Worm (Caenorhabditis elegans) whole organism, L4/young adult: ENCODE measurements around the gene ZK1010.12.
A peak's percentile ranks its signal among the peaks of the same experiment; 100 is the strongest.

Experiments used
- W03F9.2 ChIP-seq: fragments of 150-350 bp; optimal IDR thresholded peaks from 2 replicates; lab custom pipeline; 2014; ENCODE audit warnings: missing biosample characterization, missing genetic modification characterization
- dao-5 ChIP-seq: sonication (generic microtip); optimal IDR thresholded peaks from 2 replicates; lab custom pipeline; 2016; ENCODE audit warnings: missing genotype, missing genetic modification characterization, moderate library complexity, missing compliant biosample characterization
- him-1 ChIP-seq: sonication (generic microtip); optimal IDR thresholded peaks from 2 replicates; lab custom pipeline; 2016; ENCODE audit warnings: missing genotype, missing genetic modification reagents, missing genetic modification characterization, missing compliant biosample characterization

ZK1010.12 gene

ce11 chrIII:12990997-12991396 lies at the start of gene ZK1010.12:
Gene ZK1010.12, plus strand, starts transcription at chrIII:12991297.
- no peak for TF ChIP-seq W03F9.2 (tag; lab: Kevin White, UChicago)
- no peak for TF ChIP-seq him-1
- TF ChIP-seq dao-5 (tag; lab: Kevin White, UChicago): no peak

- TF ChIP-seq dao-5 (tag; lab: Kevin White, UChicago): no peak
- no peak for TF ChIP-seq him-1
- no peak for TF ChIP-seq W03F9.2 (tag; lab: Kevin White, UChicago)
These were observed 48.8 kb upstream of the ZK1010.12 start, which contains the start of gene unc-25 for ce11 chrIII:12942307-12942706. Gene unc-25, plus strand, starts transcription at chrIII:12942651.

- TF ChIP-seq dao-5 (tag; lab: Kevin White, UChicago) (no peak), W03F9.2 (tag; lab: Kevin White, UChicago) (no peak), him-1 (no peak)
These were observed 47.0 kb upstream of the ZK1010.12 start for ce11 chrIII:12944064-12944463.

ce11 chrIII:12945072-12945471 lies 46.0 kb upstream of the ZK1010.12 start:
- TF ChIP-seq dao-5 (tag; lab: Kevin White, UChicago) (no peak), W03F9.2 (tag; lab: Kevin White, UChicago) (no peak), him-1 (no peak)

ce11 chrIII:12951362-12952228 lies 39.5 kb upstream of the ZK1010.12 start, which contains the start of gene Y39E4A.1:
Gene Y39E4A.1, plus strand, starts transcription at chrIII:12951412.
- TF ChIP-seq W03F9.2 (tag; lab: Kevin White, UChicago): no peak
- TF ChIP-seq him-1: no peak
- TF ChIP-seq dao-5 (tag; lab: Kevin White, UChicago): no peak

- TF ChIP-seq dao-5 (tag; lab: Kevin White, UChicago) (no peak), W03F9.2 (tag; lab: Kevin White, UChicago) (no peak), him-1 (no peak)
These were observed 38.5 kb upstream of the ZK1010.12 start for ce11 chrIII:12952615-12953014.

- TF ChIP-seq dao-5 (tag; lab: Kevin White, UChicago) (no peak), W03F9.2 (tag; lab: Kevin White, UChicago) (no peak), him-1 (no peak)
These were observed 31.8 kb upstream of the ZK1010.12 start for ce11 chrIII:12959286-12959685.

ce11 chrIII:12960705-12961104 lies 30.4 kb upstream of the ZK1010.12 start:
- TF ChIP-seq W03F9.2 (tag; lab: Kevin White, UChicago) (no peak), him-1 (no peak), dao-5 (tag; lab: Kevin White, UChicago) (no peak)

- TF ChIP-seq him-1: no peak
- TF ChIP-seq W03F9.2 (tag; lab: Kevin White, UChicago): no peak
- TF ChIP-seq dao-5 (tag; lab: Kevin White, UChicago): no peak
These were observed 24.2 kb upstream of the ZK1010.12 start, which contains the start of gene ttm-1 for ce11 chrIII:12966895-12967294. Gene ttm-1, minus strand, starts transcription at chrIII:12966995.

- TF ChIP-seq dao-5 (tag; lab: Kevin White, UChicago) (no peak), him-1 (no peak), W03F9.2 (tag; lab: Kevin White, UChicago) (no peak)
These were observed 23.6 kb upstream of the ZK1010.12 start for ce11 chrIII:12967437-12968043.

ce11 chrIII:12968330-12968729 lies 22.8 kb upstream of the ZK1010.12 start:
- no peak for TF ChIP-seq dao-5 (tag; lab: Kevin White, UChicago)
- no peak for TF ChIP-seq W03F9.2 (tag; lab: Kevin White, UChicago)
- TF ChIP-seq him-1: no peak

- no peak for TF ChIP-seq dao-5 (tag; lab: Kevin White, UChicago)
- TF ChIP-seq W03F9.2 (tag; lab: Kevin White, UChicago): peak; percentile 10
These were observed 19.2 kb upstream of the ZK1010.12 start for ce11 chrIII:12971828-12972379.

- TF ChIP-seq W03F9.2 (tag; lab: Kevin White, UChicago) (no peak), dao-5 (tag; lab: Kevin White, UChicago) (no peak)
These were observed 18.7 kb upstream of the ZK1010.12 start, which contains the start of gene bckd-1A for ce11 chrIII:12972398-12972797. Gene bckd-1A, minus strand, starts transcription at chrIII:12972498.

ce11 chrIII:12977559-12977958 lies 13.5 kb upstream of the ZK1010.12 start, which contains the start of gene ZK1010.2:
Gene ZK1010.2, minus strand, starts transcription at chrIII:12977862.
- TF ChIP-seq him-1 (no peak), W03F9.2 (tag; lab: Kevin White, UChicago) (no peak), dao-5 (tag; lab: Kevin White, UChicago) (no peak)
